Fruit fly (Drosophila melanogaster): ENCODE data around the gene CG3156.

CG3156 gene

dm6 chrX:498434-498833 lies 10.8 kb downstream of the CG3156 start:
- no peak for TF ChIP-seq usp (GFP tag; optimal IDR thresholded peaks at IDR 0.05)
- TF ChIP-seq Med (GFP tag): peak; percentile 67
- peak; percentile 94 for TF ChIP-seq CG5180 (GFP tag; optimal IDR thresholded peaks at IDR 0.05)
- 0 out of 3 replicates have a peak, but pooled peaks have one; percentile 24 for TF ChIP-seq ci (GFP tag; IDR thresholded peaks at IDR 0.05)

- peak; percentile 47 for TF ChIP-seq sd (tag; optimal IDR thresholded peaks at IDR 0.05)
- peak; percentile 21 for TF ChIP-seq grn (GFP tag; optimal IDR thresholded peaks at IDR 0.05)
- peak; percentile 95 for TF ChIP-seq onecut (GFP tag; IDR thresholded peaks at IDR 0.05)
- peak; percentile 36 for TF ChIP-seq gcm (GFP tag; optimal IDR thresholded peaks at IDR 0.05)
- peak; percentile 53 for TF ChIP-seq twi (tag; optimal IDR thresholded peaks at IDR 0.05)
- TF ChIP-seq Dll (GFP tag; IDR thresholded peaks at IDR 0.05; ENCODE audit: partially characterized antibody): no peak
- no peak for TF ChIP-seq CG16863 (GFP tag; optimal IDR thresholded peaks at IDR 0.05)
- TF ChIP-seq Trl (optimal IDR thresholded peaks at IDR 0.05): peak; percentile 51 to 81
- TF ChIP-seq Trl (GFP tag; optimal IDR thresholded peaks at IDR 0.05): no peak
- TF ChIP-seq chinmo (GFP tag; IDR thresholded peaks at IDR 0.05; ENCODE audit: partially characterized antibody): 0 out of 4 replicates have a peak, but pooled peaks have one; percentile 10
- peak; percentile 51 for TF ChIP-seq cg (GFP tag; optimal IDR thresholded peaks at IDR 0.05)
- TF ChIP-seq CG12769 (tag; optimal IDR thresholded peaks at IDR 0.05): peak; percentile 71
- TF ChIP-seq crol (GFP tag; IDR thresholded peaks at IDR 0.05): peak; percentile 74
- peak; percentile 41 for TF ChIP-seq CG10274 (GFP tag; optimal IDR thresholded peaks at IDR 0.05)
- TF ChIP-seq Med (GFP tag): peak; percentile 26
- no peak for TF ChIP-seq seq (GFP tag; IDR thresholded peaks at IDR 0.05)
These were observed 11.4 kb downstream of the CG3156 start for dm6 chrX:498924-499588.

dm6 chrX:499589-500041 lies 11.9 kb downstream of the CG3156 start:
- TF ChIP-seq sens-2 (GFP tag; IDR thresholded peaks at IDR 0.05): no peak
- TF ChIP-seq unc-4 (GFP tag; IDR thresholded peaks at IDR 0.05; ENCODE audit: partially characterized antibody): no peak
- peak; percentile 45 for TF ChIP-seq pfk (GFP tag; optimal IDR thresholded peaks at IDR 0.05)
- no peak for TF ChIP-seq pan (optimal IDR thresholded peaks at IDR 0.05)
- peak in 1 of 2 experiments; percentile 74 for TF ChIP-seq pan (GFP tag; optimal IDR thresholded peaks at IDR 0.05 in 1 of 2, IDR thresholded peaks at IDR 0.05 in 1 of 2)
- TF ChIP-seq C15 (GFP tag; IDR thresholded peaks at IDR 0.05): no peak
- no peak for TF ChIP-seq CG7271 (tag; optimal IDR thresholded peaks at IDR 0.05)
- no peak for TF ChIP-seq trh (GFP tag; optimal IDR thresholded peaks at IDR 0.05)
- TF ChIP-seq HLH54F (GFP tag; optimal IDR thresholded peaks at IDR 0.05): peak; percentile 80
- TF ChIP-seq br (optimal IDR thresholded peaks at IDR 0.05): no peak
- peak; percentile 70 for TF ChIP-seq CG4854 (GFP tag; optimal IDR thresholded peaks at IDR 0.05)
- TF ChIP-seq Ets65A (GFP tag): peak; percentile 92
- TF ChIP-seq Xrp1 (GFP tag; IDR thresholded peaks at IDR 0.05): peak; percentile 78
- peak; percentile 62 for TF ChIP-seq en (GFP tag; optimal IDR thresholded peaks at IDR 0.05)
- peak; percentile 76 for TF ChIP-seq seq (GFP tag; IDR thresholded peaks at IDR 0.05)
- 0 out of 2 replicates have a peak, but pooled peaks have one; percentile 17 for TF ChIP-seq CG4360 (GFP tag; IDR thresholded peaks at IDR 0.05)
- TF ChIP-seq sim (GFP tag; IDR thresholded peaks at IDR 0.05): no peak
- peak; percentile 75 for TF ChIP-seq Six4 (GFP tag; optimal IDR thresholded peaks at IDR 0.05)
- no peak for TF ChIP-seq Dll (GFP tag; IDR thresholded peaks at IDR 0.05; ENCODE audit: partially characterized antibody)
- peak; percentile 72 for TF ChIP-seq D19A (tag; optimal IDR thresholded peaks at IDR 0.05)
- peak; percentile 93 for TF ChIP-seq CG3281 (GFP tag; optimal IDR thresholded peaks at IDR 0.05)
- peak; percentile 64 for TF ChIP-seq CG1529 (GFP tag; optimal IDR thresholded peaks at IDR 0.05)
- peak; percentile 84 for TF ChIP-seq CG1233 (GFP tag; optimal IDR thresholded peaks at IDR 0.05)
- TF ChIP-seq sug (tag; optimal IDR thresholded peaks at IDR 0.05): peak; percentile 82
- peak; percentile 90 for TF ChIP-seq Hand (GFP tag; optimal IDR thresholded peaks at IDR 0.05)
- TF ChIP-seq wdn (GFP tag; IDR thresholded peaks at IDR 0.05): peak; percentile 78
- TF ChIP-seq jumu (GFP tag; optimal IDR thresholded peaks at IDR 0.05): peak; percentile 67
- TF ChIP-seq CG5953 (GFP tag; IDR thresholded peaks at IDR 0.05): no peak
- TF ChIP-seq Atf3 (GFP tag; optimal IDR thresholded peaks at IDR 0.05): no peak
- TF ChIP-seq Mrtf (GFP tag; IDR thresholded peaks at IDR 0.05): peak; percentile 58; the same call in 1 of the 3 replicates
- peak; percentile 90 for TF ChIP-seq CG34376 (GFP tag; optimal IDR thresholded peaks at IDR 0.05)

Measured in whole organism, embryonic.